Fruit fly (Drosophila melanogaster) whole organism, embryonic: ENCODE data around the gene elgi.

Experiments
- Bdp1 ChIP-seq: fragments of 200-800 bp; sonication (Bioruptor generic); optimal IDR thresholded peaks from 3 replicates; lab custom pipeline; 2016; ENCODE audit warnings: missing biosample characterization, missing genetic modification characterization
- Bgb ChIP-seq: fragments of 200-800 bp; sonication (Bioruptor generic); IDR thresholded peaks from 2 replicates; pipeline ENCODE4 v1.3.6; 2022; ENCODE audit warnings: missing biosample characterization, missing genetic modification characterization; ENCODE audit not compliant: partially characterized antibody
- Blimp-1 ChIP-seq: fragments of 200-800 bp; sonication (Bioruptor generic); optimal IDR thresholded peaks from 3 replicates; lab custom pipeline; 2018; ENCODE audit warnings: missing biosample characterization, missing genetic modification characterization, mild to moderate bottlenecking, moderate library complexity, missing genetic modification reagents
- CG1603 ChIP-seq: fragments of 200-800 bp; sonication (Bioruptor generic); optimal IDR thresholded peaks from 2 replicates; lab custom pipeline; 2019; ENCODE audit warnings: missing biosample characterization, mild to moderate bottlenecking, missing genetic modification characterization, moderate library complexity
- CG17829 ChIP-seq: fragments of 200-800 bp; optimal IDR thresholded peaks from 2 replicates; lab custom pipeline; 2019; ENCODE audit warnings: missing biosample characterization, mild to moderate bottlenecking, missing genetic modification characterization, moderate library complexity
- CG33557 ChIP-seq: fragments of 200-800 bp; sonication (Bioruptor generic); optimal IDR thresholded peaks from 2 replicates; lab custom pipeline; 2019; ENCODE audit warnings: missing biosample characterization, mild to moderate bottlenecking, missing genetic modification characterization, moderate library complexity
- CG6272 ChIP-seq: fragments of 200-800 bp; sonication (Bioruptor generic); IDR thresholded peaks from 2 replicates; pipeline ENCODE4 v1.3.6; 2022; ENCODE audit warnings: missing biosample characterization, missing genetic modification characterization
- CG7357 ChIP-seq: fragments of 200-800 bp; sonication (Bioruptor generic); IDR thresholded peaks from 3 replicates; pipeline ENCODE4 v1.3.6; 2022; ENCODE audit warnings: missing biosample characterization, missing genetic modification characterization
- CG7839 ChIP-seq: fragments of 200-800 bp; sonication (Bioruptor generic); optimal IDR thresholded peaks from 3 replicates; lab custom pipeline; 2018; ENCODE audit warnings: missing biosample characterization, mild to moderate bottlenecking, missing genetic modification characterization, moderate library complexity
- CG7928 ChIP-seq: fragments of 200-800 bp; sonication (Bioruptor generic); optimal IDR thresholded peaks from 2 replicates; lab custom pipeline; 2017; ENCODE audit warnings: missing biosample characterization, mild to moderate bottlenecking, missing genetic modification characterization
- CG8089 ChIP-seq: fragments of 200-800 bp; sonication (Bioruptor generic); optimal IDR thresholded peaks from 3 replicates; lab custom pipeline; 2016; ENCODE audit warnings: missing biosample characterization, missing genetic modification characterization
- CG9932 ChIP-seq: fragments of 200-800 bp; sonication (Bioruptor generic); IDR thresholded peaks from 2 replicates; pipeline ENCODE4 v1.3.6; 2022; ENCODE audit warnings: missing biosample characterization, missing genetic modification characterization
- Camta ChIP-seq: fragments of 200-800 bp; sonication (Bioruptor generic); optimal IDR thresholded peaks from 2 replicates; lab custom pipeline; 2016; ENCODE audit warnings: missing biosample characterization, missing genetic modification characterization
- Chrac-16 ChIP-seq: fragments of 200-800 bp; sonication (Bioruptor generic); optimal IDR thresholded peaks from 3 replicates; lab custom pipeline; 2016; ENCODE audit warnings: missing biosample characterization, missing genetic modification characterization
- D19A ChIP-seq: fragments of 200-800 bp; optimal IDR thresholded peaks from 3 replicates; lab custom pipeline; 2019; ENCODE audit warnings: missing biosample characterization, mild to moderate bottlenecking, missing genetic modification characterization, moderate library complexity
- Dll ChIP-seq: fragments of 200-800 bp; sonication (Bioruptor generic); IDR thresholded peaks from 4 replicates; pipeline ENCODE4 v1.3.6; 2022; ENCODE audit warnings: missing biosample characterization, missing genetic modification characterization; ENCODE audit not compliant: partially characterized antibody
- Elba2 ChIP-seq: fragments of 200-800 bp; sonication (Bioruptor generic); optimal IDR thresholded peaks from 3 replicates; lab custom pipeline; 2016; ENCODE audit warnings: missing biosample characterization, missing genetic modification characterization
- HLH4C ChIP-seq: fragments of 200-800 bp; sonication (Bioruptor generic); IDR thresholded peaks from 3 replicates; pipeline ENCODE4 v1.3.6; 2022; ENCODE audit warnings: missing biosample characterization, missing genetic modification characterization; ENCODE audit not compliant: partially characterized antibody
- HLHmδ ChIP-seq: fragments of 200-800 bp; sonication (Bioruptor generic); optimal IDR thresholded peaks from 2 replicates; lab custom pipeline; 2018; ENCODE audit warnings: missing biosample characterization, mild to moderate bottlenecking, missing genetic modification characterization, moderate library complexity
- Hr78 ChIP-seq, 2 experiments: fragments of 200-800 bp in 1 of 2; fragments of >200 bp in 1 of 2; sonication (Bioruptor generic) in 1 of 2; optimal IDR thresholded peaks; 2 replicates each; lab custom pipeline; 2017 to 2019; ENCODE audit warnings: missing biosample characterization in 2 of 2, missing genetic modification characterization in 2 of 2, mild to moderate bottlenecking in 1 of 2, moderate library complexity in 1 of 2
- NC2β ChIP-seq: fragments of 200-800 bp; sonication (Bioruptor generic); optimal IDR thresholded peaks from 2 replicates; lab custom pipeline; 2016; ENCODE audit warnings: missing biosample characterization, missing genetic modification characterization
- Nf-YB ChIP-seq: fragments of 200-800 bp; sonication (Bioruptor generic); optimal IDR thresholded peaks from 3 replicates; lab custom pipeline; 2019; ENCODE audit warnings: missing biosample characterization, mild to moderate bottlenecking, missing genetic modification characterization, moderate library complexity
- Ravus ChIP-seq: fragments of 200-800 bp; sonication (Bioruptor generic); IDR thresholded peaks from 2 replicates; pipeline ENCODE4 v1.3.6; 2022; ENCODE audit warnings: missing biosample characterization, missing genetic modification characterization
- bowl ChIP-seq: fragments of 200-800 bp; sonication (Bioruptor generic); IDR thresholded peaks from 2 replicates; pipeline ENCODE4 v1.3.6; 2022; ENCODE audit warnings: missing biosample characterization, missing genetic modification characterization
- cato ChIP-seq: fragments of 200-800 bp; sonication (Bioruptor generic); optimal IDR thresholded peaks from 2 replicates; lab custom pipeline; 2016; ENCODE audit warnings: missing biosample characterization, missing genetic modification characterization, borderline replicate concordance
- chm ChIP-seq: fragments of 200-800 bp; sonication (Bioruptor generic); IDR thresholded peaks from 2 replicates; pipeline ENCODE4 v1.3.6; 2022; ENCODE audit warnings: missing biosample characterization, missing genetic modification characterization
- crc ChIP-seq: fragments of 200-800 bp; sonication (Bioruptor generic); optimal IDR thresholded peaks from 2 replicates; lab custom pipeline; 2016; ENCODE audit warnings: missing biosample characterization, missing genetic modification characterization
- crp ChIP-seq, 2 experiments: fragments of 200-800 bp; sonication (Bioruptor generic); optimal IDR thresholded peaks; 2 replicates in 1 of 2; 3 replicates in 1 of 2; lab custom pipeline; 2017; ENCODE audit warnings: missing biosample characterization in 2 of 2, missing genetic modification characterization in 2 of 2, mild to moderate bottlenecking in 1 of 2, moderate library complexity in 1 of 2
- gem ChIP-seq: fragments of 200-800 bp; sonication (Bioruptor generic); optimal IDR thresholded peaks from 2 replicates; lab custom pipeline; 2019; ENCODE audit warnings: missing biosample characterization, mild to moderate bottlenecking, missing genetic modification characterization, moderate library complexity
- pfk ChIP-seq: fragments of 200-800 bp; sonication (Bioruptor generic); optimal IDR thresholded peaks from 2 replicates; lab custom pipeline; 2018; ENCODE audit warnings: missing biosample characterization, mild to moderate bottlenecking, missing genetic modification characterization, moderate library complexity
- psq ChIP-seq: fragments of 200-800 bp; sonication (Bioruptor generic); optimal IDR thresholded peaks from 2 replicates; lab custom pipeline; 2017; ENCODE audit warnings: missing biosample characterization, missing genetic modification characterization
- sob ChIP-seq: fragments of 200-800 bp; sonication (Bioruptor generic); IDR thresholded peaks from 2 replicates; pipeline ENCODE4 v1.3.6; 2022; ENCODE audit warnings: missing biosample characterization, missing genetic modification characterization
- stc ChIP-seq: fragments of 200-800 bp; sonication (Bioruptor generic); IDR thresholded peaks from 2 replicates; pipeline ENCODE4 v1.3.6; 2022; ENCODE audit warnings: missing biosample characterization, missing genetic modification characterization
- tin ChIP-seq: fragments of 200-800 bp; sonication (Bioruptor generic); optimal IDR thresholded peaks from 3 replicates; lab custom pipeline; 2016; ENCODE audit warnings: missing biosample characterization, missing genetic modification characterization
- ttk ChIP-seq: fragments of 200-800 bp; sonication (Bioruptor generic); IDR thresholded peaks from 2 replicates; pipeline ENCODE4 v2.1.2; 2022; ENCODE audit warnings: missing biosample characterization, missing genetic modification characterization
- unc-4 ChIP-seq: fragments of 200-800 bp; sonication (Bioruptor generic); IDR thresholded peaks from 2 replicates; pipeline ENCODE4 v1.3.6; 2022; ENCODE audit warnings: missing biosample characterization, missing genetic modification characterization; ENCODE audit not compliant: partially characterized antibody

The elgi gene

dm6 chr3L:16004401-16005237 is 48.3 kb downstream of the elgi start, which contains the start of the genes hzg and mRpS31 (continued):
- TF ChIP-seq cato (GFP tag; lab: Kevin White, UChicago) (no peak), crc (GFP tag; lab: Kevin White, UChicago) (peak; percentile 49), Bgb (peak; percentile 25; the same call in 1 of the 2 replicates), HLHmδ (GFP tag; lab: Kevin White, UChicago) (no peak), NC2β (GFP tag; lab: Kevin White, UChicago) (peak; percentile 6), gem (tag; lab: Kevin White, UChicago) (peak; percentile 77), psq (GFP tag; lab: Kevin White, UChicago) (peak; percentile 74), chm (GFP tag; lab: Robert Waterston, UW) (peak; percentile 8; the same call in 1 of the 2 replicates), ttk (GFP tag; lab: Robert Waterston, UW) (peak; percentile 23; the same call in 1 of the 2 replicates), sob (GFP tag; lab: Robert Waterston, UW) (peak; percentile 41; the same call in 1 of the 2 replicates), CG8089 (GFP tag; lab: Kevin White, UChicago) (no peak), bowl (GFP tag; lab: Robert Waterston, UW) (no peak), Elba2 (GFP tag; lab: Kevin White, UChicago) (no peak), Dll (GFP tag; lab: Robert Waterston, UW) (no peak), Ravus (no peak), CG17829 (tag; lab: Kevin White, UChicago) (peak; percentile 82), crp (GFP tag; optimal IDR thresholded peaks at IDR 0.05; lab: Kevin White, UChicago) (no peak), D19A (tag; lab: Kevin White, UChicago) (peak; percentile 14), tin (GFP tag; lab: Kevin White, UChicago) (peak; percentile 55), pfk (GFP tag; lab: Kevin White, UChicago) (no peak), unc-4 (no peak), CG9932 (GFP tag; lab: Robert Waterston, UW) (peak; percentile 63), CG1603 (no peak), Blimp-1 (GFP tag; lab: Kevin White, UChicago) (peak; percentile 65), stc (GFP tag; lab: Robert Waterston, UW) (no peak), HLH4C (GFP tag; lab: Robert Waterston, UW) (no peak), Nf-YB (GFP tag; lab: Kevin White, UChicago) (peak; percentile 6), Bdp1 (GFP tag; lab: Kevin White, UChicago) (peak; percentile 26), Camta (GFP tag; lab: Kevin White, UChicago) (peak; percentile 59), CG6272 (GFP tag; lab: Robert Waterston, UW) (peak; percentile 51), CG7839 (peak; percentile 25), Hr78 (GFP tag; optimal IDR thresholded peaks at IDR 0.05; lab: Kevin White, UChicago) (no peak), CG7357 (GFP tag; lab: Robert Waterston, UW) (no peak), CG33557 (peak; percentile 31), Chrac-16 (GFP tag; lab: Kevin White, UChicago) (peak; percentile 60), CG7928 (GFP tag; lab: Kevin White, UChicago) (no peak)
- TF ChIP-seq, all 482 proteins: peak for 232
